Worm (Caenorhabditis elegans) whole organism, L2 larva: ENCODE results near the gene T02C12.5.

Experiments used
- C34F6.9 ChIP-seq: fragments of 150-350 bp; optimal IDR thresholded peaks from 2 replicates; lab custom pipeline; 2014; ENCODE audit warnings: missing biosample characterization, missing genetic modification characterization
- F13H6.1 ChIP-seq: sonication (generic microtip); optimal IDR thresholded peaks from 2 replicates; lab custom pipeline; 2016; ENCODE audit warnings: missing genetic modification characterization, missing compliant biosample characterization
- R02D3.7 ChIP-seq: fragments of 150-350 bp; optimal IDR thresholded peaks from 2 replicates; lab custom pipeline; 2014; ENCODE audit warnings: missing biosample characterization, missing genetic modification characterization
- Y55F3AM.14 ChIP-seq: fragments of 200-800 bp; sonication (Bioruptor generic); optimal IDR thresholded peaks from 2 replicates; lab custom pipeline; 2018; ENCODE audit warnings: mild to moderate bottlenecking, missing genetic modification characterization, missing compliant biosample characterization
- ZK546.5 ChIP-seq: sonication (generic microtip); optimal IDR thresholded peaks from 2 replicates; lab custom pipeline; 2017; ENCODE audit warnings: missing biosample characterization, missing genetic modification characterization
- aly-2 ChIP-seq: fragments of 150-350 bp; optimal IDR thresholded peaks from 2 replicates; lab custom pipeline; 2014; ENCODE audit warnings: missing biosample characterization, missing genetic modification characterization
- ama-1 ChIP-seq: fragments of 150-350 bp; optimal IDR thresholded peaks from 2 replicates; lab custom pipeline; 2018; ENCODE audit warnings: inconsistent platforms
- blmp-1 ChIP-seq: sonication (generic microtip); optimal IDR thresholded peaks from 2 replicates; lab custom pipeline; 2017; ENCODE audit warnings: missing genetic modification characterization, mild to moderate bottlenecking, missing compliant biosample characterization, antibody characterized with exemption, moderate library complexity; ENCODE audit not compliant: insufficient read depth
- ceh-16 ChIP-seq: fragments of 150-350 bp; optimal IDR thresholded peaks from 2 replicates; lab custom pipeline; 2014; ENCODE audit warnings: missing biosample characterization, missing genetic modification characterization
- dmd-4 ChIP-seq: sonication (generic microtip); optimal IDR thresholded peaks from 2 replicates; lab custom pipeline; 2017; ENCODE audit warnings: missing biosample characterization, missing genetic modification characterization
- egl-27 ChIP-seq: sonication (generic microtip); optimal IDR thresholded peaks from 3 replicates; lab custom pipeline; 2017; ENCODE audit warnings: missing biosample characterization, missing genetic modification reagents, missing genetic modification characterization
- elt-1 ChIP-seq: fragments of 150-350 bp; optimal IDR thresholded peaks from 2 replicates; lab custom pipeline; 2014; ENCODE audit warnings: missing biosample characterization, missing genetic modification characterization
- elt-3 ChIP-seq: sonication (generic microtip); optimal IDR thresholded peaks from 2 replicates; lab custom pipeline; 2017; ENCODE audit warnings: missing biosample characterization, missing genetic modification characterization
- gmeb-1 ChIP-seq: fragments of 150-350 bp; optimal IDR thresholded peaks from 2 replicates; lab custom pipeline; 2014; ENCODE audit warnings: missing biosample characterization, missing genetic modification characterization
- lin-11 ChIP-seq: fragments of 150-350 bp; sonication (generic microtip); optimal IDR thresholded peaks from 2 replicates; lab custom pipeline; 2014; ENCODE audit warnings: missing biosample characterization, missing genetic modification characterization, inconsistent platforms, mixed read lengths
- lin-13 ChIP-seq: fragments of 150-350 bp; optimal IDR thresholded peaks from 2 replicates; lab custom pipeline; 2014; ENCODE audit warnings: missing biosample characterization, missing genetic modification reagents, missing genetic modification characterization
- lin-39 ChIP-seq: fragments of 150-350 bp; optimal IDR thresholded peaks from 2 replicates; lab custom pipeline; 2014; ENCODE audit warnings: missing biosample characterization, missing genetic modification reagents, missing genetic modification characterization
- lsy-2 ChIP-seq, 2 experiments: fragments of 150-350 bp in 1 of 2; sonication (generic microtip) in 1 of 2; optimal IDR thresholded peaks; 2 replicates each; lab custom pipeline; 2014 to 2017; ENCODE audit warnings: missing biosample characterization in 2 of 2, missing genetic modification characterization in 2 of 2
- mbf-1 ChIP-seq: sonication (generic microtip); optimal IDR thresholded peaks from 2 replicates; lab custom pipeline; 2017; ENCODE audit warnings: missing biosample characterization, missing genetic modification characterization
- mdl-1 ChIP-seq, 2 experiments: fragments of 150-350 bp in 1 of 2; sonication (generic microtip) in 1 of 2; optimal IDR thresholded peaks; 2 replicates each; lab custom pipeline; 2017; ENCODE audit warnings: missing biosample characterization in 2 of 2, missing genetic modification characterization in 2 of 2
- nhr-10 ChIP-seq: sonication (generic microtip); optimal IDR thresholded peaks from 2 replicates; lab custom pipeline; 2017; ENCODE audit warnings: missing biosample characterization, missing genetic modification characterization
- nhr-11 ChIP-seq: fragments of 150-350 bp; optimal IDR thresholded peaks from 2 replicates; lab custom pipeline; 2014; ENCODE audit warnings: missing biosample characterization, missing genetic modification characterization
- nhr-12 ChIP-seq: fragments of 150-350 bp; optimal IDR thresholded peaks from 2 replicates; lab custom pipeline; 2014; ENCODE audit warnings: missing biosample characterization, missing genetic modification characterization
- nhr-129 ChIP-seq: fragments of 150-350 bp; optimal IDR thresholded peaks from 2 replicates; lab custom pipeline; 2014; ENCODE audit warnings: missing biosample characterization, missing genetic modification characterization
- nhr-21 ChIP-seq: fragments of 150-350 bp; optimal IDR thresholded peaks from 2 replicates; lab custom pipeline; 2014; ENCODE audit warnings: missing biosample characterization, missing genetic modification characterization
- nhr-23 ChIP-seq: fragments of 150-350 bp; optimal IDR thresholded peaks from 2 replicates; lab custom pipeline; 2014; ENCODE audit warnings: missing biosample characterization, missing genetic modification reagents, missing genetic modification characterization
- nhr-237 ChIP-seq: fragments of 150-350 bp; optimal IDR thresholded peaks from 2 replicates; lab custom pipeline; 2014; ENCODE audit warnings: missing biosample characterization, missing genetic modification characterization
- nhr-25 ChIP-seq: fragments of 150-350 bp; sonication (generic microtip); optimal IDR thresholded peaks from 3 replicates; lab custom pipeline; 2014; ENCODE audit warnings: missing biosample characterization, missing genetic modification characterization
- nhr-6 ChIP-seq: fragments of 150-350 bp; optimal IDR thresholded peaks from 2 replicates; lab custom pipeline; 2014; ENCODE audit warnings: missing biosample characterization, missing genetic modification characterization
- sem-4 ChIP-seq: fragments of 150-350 bp; optimal IDR thresholded peaks from 2 replicates; lab custom pipeline; 2014; ENCODE audit warnings: missing biosample characterization, missing genetic modification reagents, missing genetic modification characterization
- skn-1 ChIP-seq: sonication (generic microtip); optimal IDR thresholded peaks from 2 replicates; lab custom pipeline; 2017; ENCODE audit warnings: missing biosample characterization, missing genetic modification characterization
- sma-9 ChIP-seq, 2 experiments: fragments of 150-350 bp in 1 of 2; sonication (generic microtip) in 1 of 2; optimal IDR thresholded peaks; 2 replicates each; lab custom pipeline; 2014 to 2016; ENCODE audit warnings: missing genetic modification characterization in 2 of 2, mild to moderate bottlenecking in 1 of 2, missing biosample characterization in 1 of 2, missing compliant biosample characterization in 1 of 2, missing genetic modification reagents in 1 of 2, moderate library complexity in 1 of 2
- snpc-4 ChIP-seq: fragments of 150-350 bp; optimal IDR thresholded peaks from 2 replicates; lab custom pipeline; 2014; ENCODE audit warnings: missing biosample characterization, missing genetic modification characterization
- unc-39 ChIP-seq: fragments of 150-350 bp; optimal IDR thresholded peaks from 2 replicates; lab custom pipeline; 2014; ENCODE audit warnings: missing biosample characterization, missing genetic modification characterization
- unc-55 ChIP-seq: fragments of 150-350 bp; sonication (generic microtip); optimal IDR thresholded peaks from 3 replicates; lab custom pipeline; 2014; ENCODE audit warnings: missing biosample characterization, missing genetic modification reagents, missing genetic modification characterization
- unc-62 ChIP-seq: fragments of 150-350 bp; optimal IDR thresholded peaks from 2 replicates; lab custom pipeline; 2014; ENCODE audit warnings: missing biosample characterization, missing genetic modification reagents, missing genetic modification characterization
- zag-1 ChIP-seq: fragments of 150-350 bp; optimal IDR thresholded peaks from 2 replicates; lab custom pipeline; 2014; ENCODE audit warnings: missing biosample characterization, missing genetic modification characterization
- ztf-1 ChIP-seq: fragments of 200-800 bp; sonication (Bioruptor generic); conservative IDR thresholded peaks from 2 replicates; pipeline ENCODE4 v1.3.6; 2022; ENCODE audit warnings: missing genetic modification characterization, missing compliant biosample characterization
- ztf-11 ChIP-seq: sonication (generic microtip); optimal IDR thresholded peaks from 2 replicates; lab custom pipeline; 2017; ENCODE audit warnings: missing biosample characterization, missing genetic modification characterization
- ztf-4 ChIP-seq: fragments of 150-350 bp; optimal IDR thresholded peaks from 2 replicates; lab custom pipeline; 2014; ENCODE audit warnings: missing biosample characterization, missing genetic modification characterization

T02C12.5 gene

DNA sequence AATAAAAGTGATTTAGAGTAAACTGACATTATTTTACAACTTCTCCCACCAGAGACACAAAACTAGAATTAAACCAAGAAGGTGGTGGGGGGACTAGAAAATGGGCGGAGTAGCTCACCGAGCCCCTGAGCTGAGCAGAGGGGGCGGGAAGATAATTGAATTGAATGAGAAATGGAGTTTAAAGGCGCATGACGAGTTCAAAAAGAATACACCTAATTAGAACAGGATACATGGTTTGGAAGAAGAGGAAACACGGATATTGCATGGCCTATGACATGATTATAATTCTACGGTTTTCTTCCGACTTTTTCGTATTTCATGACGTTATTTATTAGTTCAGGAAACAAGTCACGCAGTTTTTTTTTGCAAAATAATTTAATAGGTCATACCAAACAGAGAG, at the start of gene T02C12.5:
Gene T02C12.5, minus strand, starts transcription at position 101 of the 400 bp plus-strand sequence.
- TF ChIP-seq unc-39 (tag; lab: Kevin White, UChicago) (no peak), mbf-1 (tag; lab: Kevin White, UChicago) (no peak), nhr-129 (tag; lab: Kevin White, UChicago) (no peak), mdl-1 (tag; optimal IDR thresholded peaks at IDR 0.05; lab: Kevin White, UChicago) (no peak), dmd-4 (tag; lab: Kevin White, UChicago) (no peak), lin-13 (GFP tag; lab: Kevin White, UChicago) (no peak), ztf-1 (GFP tag; lab: Robert Waterston, UW) (no peak), nhr-237 (tag; lab: Kevin White, UChicago) (no peak)

DNA sequence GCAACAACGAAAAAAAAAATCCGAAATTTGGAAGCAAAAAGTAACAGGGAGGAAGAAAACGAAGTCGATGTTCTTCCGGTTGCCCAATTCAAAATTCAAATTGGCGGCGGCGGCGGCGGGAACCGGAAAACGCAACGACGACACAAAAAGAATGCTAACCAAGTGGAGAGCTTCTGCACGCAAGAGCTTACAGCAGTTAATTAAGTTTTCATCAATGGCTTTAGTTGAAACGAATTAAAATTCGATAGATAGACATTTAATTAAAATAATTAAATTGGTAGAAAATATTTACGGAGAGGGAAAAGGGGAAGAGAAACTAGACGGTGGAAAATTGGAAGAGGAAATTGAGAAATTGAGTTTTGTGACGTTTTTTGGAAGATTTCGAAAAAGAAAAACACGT, 42.3 kb upstream of the T02C12.5 start:
- TF ChIP-seq unc-55 (GFP tag; lab: Kevin White, UChicago) (peak; percentile 23), blmp-1 (no peak), lsy-2 (tag; optimal IDR thresholded peaks at IDR 0.05; lab: Kevin White, UChicago) (no peak), nhr-10 (no peak), ZK546.5 (tag; lab: Kevin White, UChicago) (no peak), dmd-4 (tag; lab: Kevin White, UChicago) (no peak), nhr-21 (tag; lab: Kevin White, UChicago) (no peak), mdl-1 (tag; optimal IDR thresholded peaks at IDR 0.05; lab: Kevin White, UChicago) (no peak), nhr-237 (tag; lab: Kevin White, UChicago) (no peak), lin-39 (tag; lab: Kevin White, UChicago) (no peak), mbf-1 (tag; lab: Kevin White, UChicago) (no peak), zag-1 (tag; lab: Kevin White, UChicago) (no peak), ceh-16 (tag; lab: Kevin White, UChicago) (no peak), egl-27 (tag; lab: Kevin White, UChicago) (peak; percentile 0), R02D3.7 (tag; lab: Kevin White, UChicago) (no peak), Y55F3AM.14 (GFP tag; lab: Kevin White, UChicago) (peak; percentile 59), sem-4 (tag; lab: Kevin White, UChicago) (peak; percentile 37), C34F6.9 (tag; lab: Kevin White, UChicago) (no peak), lin-11 (no peak), sma-9 (GFP tag; optimal IDR thresholded peaks at IDR 0.05; lab: Kevin White, UChicago) (peak; percentile 1), sma-9 (tag; optimal IDR thresholded peaks at IDR 0.05; lab: Kevin White, UChicago) (no peak), snpc-4 (tag; lab: Kevin White, UChicago) (no peak), nhr-23 (tag; lab: Kevin White, UChicago) (no peak)

DNA sequence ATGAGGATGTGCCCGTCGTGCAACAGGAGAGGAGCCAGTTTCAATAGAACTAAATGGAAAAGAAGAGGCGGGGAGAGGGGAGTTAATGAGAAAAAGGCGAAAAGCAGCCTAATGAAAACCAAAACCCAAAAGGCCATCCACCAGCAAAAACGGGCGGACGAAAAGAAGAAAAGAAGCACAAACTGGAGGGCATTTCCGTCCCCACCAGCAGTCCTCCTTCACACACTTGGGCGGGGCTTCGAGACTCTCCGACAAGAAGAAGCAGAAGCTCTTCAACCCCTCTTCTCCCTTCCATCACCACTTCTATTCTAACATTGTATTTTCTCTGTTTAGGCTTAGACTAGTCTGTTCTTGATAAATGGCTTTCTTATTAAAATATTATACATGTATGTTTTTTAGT, 40.2 kb upstream of the T02C12.5 start:
- TF ChIP-seq ztf-4 (no peak), elt-1 (tag; lab: Kevin White, UChicago) (no peak)

DNA sequence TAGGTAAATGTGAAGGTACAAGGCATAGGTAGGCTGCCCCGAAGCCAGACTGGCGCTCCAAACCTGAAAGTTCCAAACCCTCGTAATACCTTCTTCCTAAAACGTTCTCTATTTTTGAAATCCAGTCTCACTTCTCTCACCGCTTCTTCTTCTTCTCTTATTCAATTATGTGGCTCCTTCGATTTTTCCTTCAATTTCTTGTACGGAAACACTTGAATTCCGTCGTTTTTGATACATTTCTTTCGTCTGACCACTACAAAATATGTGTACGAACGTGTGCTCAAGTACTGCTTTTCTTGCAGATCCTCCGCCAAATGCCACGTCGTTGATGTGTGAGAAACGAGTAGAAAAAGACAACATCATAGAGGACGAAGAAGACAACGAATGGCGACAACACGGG, 38.4 kb upstream of the T02C12.5 start, which contains the start of gene unc-79:
Gene unc-79, plus strand, starts transcription at position 301 of the 400 bp plus-strand sequence.
- TF ChIP-seq sem-4 (tag; lab: Kevin White, UChicago) = no peak
- no peak for TF ChIP-seq elt-3 (tag; lab: Kevin White, UChicago)
- no peak for TF ChIP-seq ceh-16 (tag; lab: Kevin White, UChicago)
- no peak for TF ChIP-seq unc-62 (GFP tag; lab: Kevin White, UChicago)
- no peak for TF ChIP-seq sma-9 (GFP tag; optimal IDR thresholded peaks at IDR 0.05; lab: Kevin White, UChicago)
- no peak for TF ChIP-seq sma-9 (tag; optimal IDR thresholded peaks at IDR 0.05; lab: Kevin White, UChicago)
- TF ChIP-seq skn-1 (tag; lab: Kevin White, UChicago) = no peak

DNA sequence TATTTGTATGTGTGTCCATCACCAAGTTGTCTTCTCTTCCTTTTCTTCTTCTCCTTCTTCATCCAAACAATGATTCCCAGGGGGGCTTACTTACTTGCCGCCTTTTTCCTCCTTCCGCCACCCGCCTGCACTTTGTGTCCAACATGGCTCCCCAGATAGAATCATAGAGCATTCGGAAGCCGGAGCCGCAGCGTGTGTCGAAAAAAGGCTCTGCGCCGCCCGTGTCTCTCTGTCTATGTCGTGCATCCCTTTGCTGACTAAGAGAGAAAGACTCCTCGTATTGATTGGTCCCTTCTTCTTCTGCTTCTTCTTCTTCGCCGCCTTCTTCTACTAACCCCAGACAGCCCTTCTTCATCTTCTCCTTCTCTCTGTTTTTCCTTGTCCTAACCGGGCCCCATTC, 35.8 kb upstream of the T02C12.5 start:
- TF ChIP-seq nhr-11 (tag; lab: Kevin White, UChicago) (no peak), sma-9 (GFP tag; optimal IDR thresholded peaks at IDR 0.05; lab: Kevin White, UChicago) (peak; percentile 31), sma-9 (tag; optimal IDR thresholded peaks at IDR 0.05; lab: Kevin White, UChicago) (no peak), ztf-11 (no peak), unc-55 (GFP tag; lab: Kevin White, UChicago) (peak; percentile 81), snpc-4 (tag; lab: Kevin White, UChicago) (no peak), Y55F3AM.14 (GFP tag; lab: Kevin White, UChicago) (peak; percentile 28), unc-62 (GFP tag; lab: Kevin White, UChicago) (no peak), nhr-237 (tag; lab: Kevin White, UChicago) (no peak), ztf-1 (GFP tag; lab: Robert Waterston, UW) (no peak), unc-39 (tag; lab: Kevin White, UChicago) (no peak), nhr-12 (tag; lab: Kevin White, UChicago) (no peak), gmeb-1 (no peak), skn-1 (tag; lab: Kevin White, UChicago) (no peak), C34F6.9 (tag; lab: Kevin White, UChicago) (peak; percentile 76), ZK546.5 (tag; lab: Kevin White, UChicago) (no peak), nhr-6 (tag; lab: Kevin White, UChicago) (no peak), lsy-2 (tag; optimal IDR thresholded peaks at IDR 0.05; lab: Kevin White, UChicago) (peak in 1 of 2 experiments; percentile 63), ama-1 (lab: Kevin White, UChicago) (no peak), ceh-16 (tag; lab: Kevin White, UChicago) (no peak), mbf-1 (tag; lab: Kevin White, UChicago) (no peak), blmp-1 (no peak), F13H6.1 (tag; lab: Kevin White, UChicago) (peak; percentile 71), nhr-25 (tag; lab: Kevin White, UChicago) (no peak), zag-1 (tag; lab: Kevin White, UChicago) (peak; percentile 85), lin-39 (tag; lab: Kevin White, UChicago) (no peak), nhr-23 (tag; lab: Kevin White, UChicago) (no peak), aly-2 (tag; lab: Kevin White, UChicago) (no peak), nhr-21 (tag; lab: Kevin White, UChicago) (no peak), dmd-4 (tag; lab: Kevin White, UChicago) (no peak), lin-11 (peak; percentile 21)
